Worm (Caenorhabditis elegans): ENCODE data around the gene daf-22.

DNA sequence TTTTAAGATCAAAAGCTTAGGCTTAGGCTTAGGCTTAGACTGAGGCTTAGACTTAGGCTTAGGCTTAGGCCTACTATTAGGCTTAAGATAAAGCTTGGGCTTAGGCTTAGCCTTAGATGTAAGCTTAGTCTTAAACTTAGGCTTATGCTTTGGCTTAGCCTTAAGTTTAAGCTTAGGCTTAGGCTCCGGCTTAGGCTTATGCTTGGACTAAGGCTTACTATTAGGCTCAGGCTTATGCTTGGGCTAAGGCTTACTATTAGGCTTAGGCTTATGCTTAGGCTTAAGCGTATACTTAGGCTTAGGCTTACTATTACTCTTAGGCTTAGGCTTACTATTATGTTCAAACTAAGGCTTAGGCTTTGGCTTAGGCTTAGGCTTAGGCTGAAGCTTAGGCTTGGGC is 11.2 kb upstream of the daf-22 start:
- TF ChIP-seq skn-1 (tag; optimal IDR thresholded peaks at IDR 0.05) (no peak), lin-39 (tag; optimal IDR thresholded peaks at IDR 0.05) (no peak), ama-1 (optimal IDR thresholded peaks at IDR 0.05) (no peak), R02D3.7 (tag; optimal IDR thresholded peaks at IDR 0.05) (no peak), egl-27 (tag; optimal IDR thresholded peaks at IDR 0.05) (no peak), nhr-76 (tag; optimal IDR thresholded peaks at IDR 0.05) (no peak), ces-1 (GFP tag; optimal IDR thresholded peaks at IDR 0.05) (no peak), ztf-11 (tag; optimal IDR thresholded peaks at IDR 0.05) (no peak), mep-1 (tag; optimal IDR thresholded peaks at IDR 0.05) (no peak), unc-39 (tag; optimal IDR thresholded peaks at IDR 0.05) (no peak), F10B5.3 (tag; optimal IDR thresholded peaks at IDR 0.05) (no peak)

Measured in whole organism, L4 larva.